Worm (Caenorhabditis elegans): Measurements from ENCODE around the gene ZK1127.3.

Gene ZK1127.3

ce11 chrII:7100838-7101237 is 45.8 kb downstream of the ZK1127.3 start, which contains the start of gene mmaa-1:
Gene mmaa-1 (minus strand): TSS chrII:7101165.
- TF ChIP-seq nhr-237 (tag; optimal IDR thresholded peaks at IDR 0.05) (no peak), T26A8.4 (GFP tag; IDR thresholded peaks at IDR 0.05) (peak; percentile 54; the same call in 1 of the 2 replicates), T20F7.1 (GFP tag; optimal IDR thresholded peaks at IDR 0.05) (peak; percentile 59), zag-1 (tag; optimal IDR thresholded peaks at IDR 0.05) (no peak), dmd-6 (GFP tag; IDR thresholded peaks at IDR 0.05) (peak; percentile 44), saeg-2 (GFP tag; IDR thresholded peaks at IDR 0.05) (0 out of 2 replicates have a peak, but pooled peaks have one; percentile 66), hif-1 (tag; optimal IDR thresholded peaks at IDR 0.05) (peak in 1 of 2 experiments; percentile 1), nhr-77 (tag; optimal IDR thresholded peaks at IDR 0.05) (no peak), lin-38 (GFP tag; IDR thresholded peaks at IDR 0.05) (peak; percentile 42), madf-5 (GFP tag; IDR thresholded peaks at IDR 0.05) (0 out of 4 replicates have a peak, but pooled peaks of 1 of the 2 experiments have one; percentile 13), lin-13 (GFP tag; optimal IDR thresholded peaks at IDR 0.05) (no peak), ama-1 (optimal IDR thresholded peaks at IDR 0.05) (peak; percentile 70), daf-12 (tag; optimal IDR thresholded peaks at IDR 0.05) (no peak), zfp-3 (GFP tag; conservative IDR thresholded peaks at IDR 0.05) (peak; percentile 85; the same call in 1 of the 2 replicates)

ce11 chrII:7102288-7102687 is 47.2 kb downstream of the ZK1127.3 start:
- TF ChIP-seq fkh-10 (GFP tag; optimal IDR thresholded peaks at IDR 0.05): no peak
- TF ChIP-seq aly-2 (tag; optimal IDR thresholded peaks at IDR 0.05): no peak
- TF ChIP-seq dmd-6 (GFP tag; IDR thresholded peaks at IDR 0.05): peak; percentile 41
- no peak for TF ChIP-seq ceh-32 (tag; optimal IDR thresholded peaks at IDR 0.05; ENCODE audit: poor library complexity)
- TF ChIP-seq lin-1 (GFP tag; IDR thresholded peaks at IDR 0.05): no peak
- no peak for TF ChIP-seq ces-1 (GFP tag; optimal IDR thresholded peaks at IDR 0.05)
- TF ChIP-seq hif-1 (tag; optimal IDR thresholded peaks at IDR 0.05): peak in 1 of 2 experiments; percentile 99
- TF ChIP-seq zfp-3 (GFP tag; conservative IDR thresholded peaks at IDR 0.05): no peak
- no peak for TF ChIP-seq D1046.2 (GFP tag; IDR thresholded peaks at IDR 0.05)
- peak in 1 of 2 experiments; percentile 47 for TF ChIP-seq lsy-2 (tag; optimal IDR thresholded peaks at IDR 0.05)
- peak; percentile 16 for TF ChIP-seq hlh-11 (tag; optimal IDR thresholded peaks at IDR 0.05)
- peak; percentile 25 for TF ChIP-seq nhr-28 (tag; optimal IDR thresholded peaks at IDR 0.05)
- TF ChIP-seq hmg-1.1 (GFP tag; IDR thresholded peaks at IDR 0.05): peak; percentile 14; the same call in 1 of the 2 replicates
- no peak for TF ChIP-seq tag-97 (GFP tag; IDR thresholded peaks at IDR 0.05)

ce11 chrII:7103111-7103510 is 48.0 kb downstream of the ZK1127.3 start:
- TF ChIP-seq unc-62 (GFP tag; optimal IDR thresholded peaks at IDR 0.05 in 1 of 2) (peak in 1 of 2 experiments; percentile 93), unc-62 (tag; optimal IDR thresholded peaks at IDR 0.05) (no peak), set-16 (GFP tag; IDR thresholded peaks at IDR 0.05) (no peak), dmd-9 (GFP tag; IDR thresholded peaks at IDR 0.05) (no peak), ceh-32 (tag; optimal IDR thresholded peaks at IDR 0.05; ENCODE audit: poor library complexity) (no peak), fos-1 (tag; optimal IDR thresholded peaks at IDR 0.05) (no peak), zip-2 (tag; optimal IDR thresholded peaks at IDR 0.05) (no peak)

- peak; percentile 54 for TF ChIP-seq hlh-11 (tag; optimal IDR thresholded peaks at IDR 0.05)
- peak; percentile 92 for TF ChIP-seq nhr-77 (tag; optimal IDR thresholded peaks at IDR 0.05)
- peak; percentile 82 for TF ChIP-seq mep-1 (tag; optimal IDR thresholded peaks at IDR 0.05)
- no peak for TF ChIP-seq nhr-42 (GFP tag; IDR thresholded peaks at IDR 0.05)
- peak; percentile 38; the same call in 1 of the 2 replicates for TF ChIP-seq arid-1 (GFP tag; conservative IDR thresholded peaks at IDR 0.05)
- no peak for TF ChIP-seq snpc-1.2 (GFP tag; IDR thresholded peaks at IDR 0.05)
- peak in 1 of 2 experiments; percentile 99 for TF ChIP-seq unc-62 (GFP tag; optimal IDR thresholded peaks at IDR 0.05 in 1 of 2)
- TF ChIP-seq unc-62 (tag; optimal IDR thresholded peaks at IDR 0.05): no peak
- peak; percentile 11 for TF ChIP-seq ama-1 (optimal IDR thresholded peaks at IDR 0.05)
- peak; percentile 95 to 99 for TF ChIP-seq lsy-2 (tag; optimal IDR thresholded peaks at IDR 0.05)
- peak; percentile 71 for TF ChIP-seq rbr-2 (tag; optimal IDR thresholded peaks at IDR 0.05)
- peak; percentile 70 for TF ChIP-seq nhr-28 (tag; optimal IDR thresholded peaks at IDR 0.05)
- peak; percentile 99 for TF ChIP-seq T20F7.1 (GFP tag; optimal IDR thresholded peaks at IDR 0.05)
- TF ChIP-seq daf-16 (GFP tag; optimal IDR thresholded peaks at IDR 0.05): peak in 1 of 2 experiments; percentile 28
- peak; percentile 76 for TF ChIP-seq daf-16 (tag; optimal IDR thresholded peaks at IDR 0.05)
- no peak for TF ChIP-seq nhr-237 (tag; optimal IDR thresholded peaks at IDR 0.05)
- peak; percentile 58 for TF ChIP-seq fkh-10 (GFP tag; optimal IDR thresholded peaks at IDR 0.05)
- TF ChIP-seq vab-7 (GFP tag; IDR thresholded peaks at IDR 0.05): no peak
- TF ChIP-seq saeg-2 (GFP tag; IDR thresholded peaks at IDR 0.05): no peak
- TF ChIP-seq attf-4 (tag; optimal IDR thresholded peaks at IDR 0.05): no peak
- 0 out of 2 replicates have a peak, but pooled peaks have one; percentile 41 for TF ChIP-seq ceh-20 (GFP tag; IDR thresholded peaks at IDR 0.05)
- TF ChIP-seq spr-3 (GFP tag; optimal IDR thresholded peaks at IDR 0.05): no peak
- TF ChIP-seq Y48G9A.11 (GFP tag; IDR thresholded peaks at IDR 0.05): peak; percentile 99
Observed at ce11 chrII:7104794-7105613, 49.9 kb downstream of the ZK1127.3 start, which contains the start of the genes farl-11 and rpl-33. Gene farl-11 (minus strand): TSS chrII:7105035. Gene rpl-33 (plus strand): TSS chrII:7105563.
